Worm (Caenorhabditis elegans) whole organism, mixed stage, embryonic: ENCODE data around the gene nck-1.
"Not testable (repeated sequence)": the region's sequence is repeated elsewhere in the genome, so short reads cannot be mapped to it uniquely, and the experiment has no call there.

Source experiments
- snpc-4 ChIP-seq: fragments of 150-350 bp; optimal IDR thresholded peaks from 2 replicates; lab custom pipeline; 2014; ENCODE audit warnings: missing biosample characterization, missing genetic modification characterization
- unc-39 ChIP-seq: fragments of 150-350 bp; optimal IDR thresholded peaks from 2 replicates; lab custom pipeline; 2014; ENCODE audit warnings: missing biosample characterization, missing genetic modification characterization

DNA sequence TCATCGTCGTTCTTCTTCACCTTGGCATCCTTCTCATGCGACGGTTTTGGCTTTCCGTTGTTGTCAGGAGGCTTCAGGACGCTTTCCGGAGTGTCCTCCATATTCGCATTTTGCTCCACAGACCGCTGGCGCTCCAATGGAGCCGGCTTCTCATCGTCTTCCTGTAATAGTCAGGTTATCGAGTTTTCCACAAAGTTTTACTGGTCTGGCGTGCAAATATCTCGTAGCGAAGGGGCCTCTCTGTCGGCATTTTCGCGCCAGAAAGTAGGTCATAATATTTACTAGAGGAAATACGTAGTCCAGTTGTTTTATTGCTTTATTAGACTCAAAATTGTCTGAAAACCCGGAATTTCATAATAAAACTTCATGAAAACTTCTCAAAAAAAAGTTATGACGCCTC is 48.9 kb upstream of the nck-1 start, which contains the start of gene F20B6.6:
- TF ChIP-seq unc-39 (tag; lab: Kevin White, UChicago); snpc-4: not testable (repeated sequence)
